Worm (Caenorhabditis elegans) whole organism, young adult: ENCODE measurements around the gene sru-25.

Experiments
- K11D2.4 ChIP-seq: fragments of 200-800 bp; sonication (Bioruptor generic); IDR thresholded peaks from 2 replicates; pipeline ENCODE4 v1.3.6; 2022; ENCODE audit warnings: missing genetic modification reagents, missing genetic modification characterization, missing compliant biosample characterization
- Y56A3A.18 ChIP-seq: fragments of 200-800 bp; sonication (Bioruptor generic); IDR thresholded peaks from 2 replicates; pipeline ENCODE4 v1.3.6; 2022; ENCODE audit warnings: missing genetic modification reagents, missing genetic modification characterization, missing compliant biosample characterization
- ama-1 ChIP-seq, 3 experiments: fragments of 150-350 bp in 1 of 3; sonication (generic microtip) in 2 of 3; optimal IDR thresholded peaks; 2 replicates each; lab custom pipeline; 2014 to 2018; ENCODE audit warnings: missing biosample characterization in 2 of 3, missing genetic modification characterization in 2 of 3, missing genetic modification reagents in 2 of 3
- dpl-1 ChIP-seq: fragments of 150-350 bp; optimal IDR thresholded peaks from 2 replicates; lab custom pipeline; 2014; ENCODE audit warnings: missing biosample characterization, missing genetic modification reagents, missing genetic modification characterization
- egl-18 ChIP-seq: fragments of 200-800 bp; sonication (Bioruptor generic); IDR thresholded peaks from 2 replicates; pipeline ENCODE4 v1.3.6; 2022; ENCODE audit warnings: missing genetic modification reagents, missing genetic modification characterization, missing compliant biosample characterization
- ekl-4 ChIP-seq: fragments of 200-800 bp; sonication (Bioruptor generic); IDR thresholded peaks from 2 replicates; pipeline ENCODE4 v1.3.6; 2022; ENCODE audit warnings: missing genetic modification reagents, missing genetic modification characterization, missing compliant biosample characterization
- lsy-27 ChIP-seq: sonication (generic microtip); optimal IDR thresholded peaks from 2 replicates; lab custom pipeline; 2017; ENCODE audit warnings: missing genetic modification characterization, mild to moderate bottlenecking, missing compliant biosample characterization, antibody characterized with exemption, missing genotype, borderline replicate concordance; ENCODE audit not compliant: insufficient read depth
- sea-2 ChIP-seq: fragments of 200-800 bp; sonication (Bioruptor generic); IDR thresholded peaks from 2 replicates; pipeline ENCODE4 v1.3.6; 2022; ENCODE audit warnings: missing genetic modification characterization, missing compliant biosample characterization
- snpc-4 ChIP-seq, 5 experiments: fragments of 150-350 bp in 1 of 5; sonication (generic microtip) in 4 of 5; optimal IDR thresholded peaks; 2 replicates each; lab custom pipeline; 2014 to 2018; ENCODE audit warnings: missing genetic modification characterization in 5 of 5, missing biosample characterization in 3 of 5, antibody characterized with exemption in 2 of 5, mild to moderate bottlenecking in 2 of 5, missing compliant biosample characterization in 2 of 5, missing genotype in 2 of 5, moderate library complexity in 2 of 5, missing genetic modification reagents in 1 of 5

- TF ChIP-seq ama-1 (optimal IDR thresholded peaks at IDR 0.05; lab: Kevin White, UChicago) (no peak), ama-1 (GFP tag; optimal IDR thresholded peaks at IDR 0.05; lab: Kevin White, UChicago) (no peak), Y56A3A.18 (no peak), egl-18 (GFP tag; lab: Robert Waterston, UW) (no peak), snpc-4 (GFP tag; optimal IDR thresholded peaks at IDR 0.05; lab: Kevin White, UChicago) (no peak), snpc-4 (tag; optimal IDR thresholded peaks at IDR 0.05; lab: Kevin White, UChicago) (peak; percentile 66 to 91 (median 82)), K11D2.4 (GFP tag; lab: Robert Waterston, UW) (no peak), sea-2 (GFP tag; lab: Robert Waterston, UW) (no peak), ekl-4 (no peak), dpl-1 (GFP tag; lab: Kevin White, UChicago) (no peak), lsy-27 (tag; lab: Kevin White, UChicago) (no peak)
These were observed 38.5 kb downstream of the sru-25 start for ce11 chrV:635630-636029.
